Worm (Caenorhabditis elegans) whole organism, L1 larva: Measurements from ENCODE around the gene trpp-12.

Experiments used
- C34B4.2 ChIP-seq: sonication (generic microtip); optimal IDR thresholded peaks from 2 replicates; lab custom pipeline; 2017; ENCODE audit warnings: mild to moderate bottlenecking, missing genetic modification characterization, missing compliant biosample characterization
- aly-2 ChIP-seq: fragments of 150-350 bp; optimal IDR thresholded peaks from 2 replicates; lab custom pipeline; 2014; ENCODE audit warnings: missing biosample characterization, missing genetic modification characterization
- efl-1 ChIP-seq, 4 experiments: fragments of 150-350 bp; optimal IDR thresholded peaks in 3 of 4; peaks in 1 of 4; 1 replicate in 1 of 4; 2 replicates in 3 of 4; lab custom pipeline; 2014; ENCODE audit warnings: missing biosample characterization in 2 of 4, missing genetic modification characterization in 2 of 4, missing genetic modification reagents in 2 of 4
- efl-3 ChIP-seq: fragments of 200-800 bp; sonication (Bioruptor generic); optimal IDR thresholded peaks from 2 replicates; lab custom pipeline; 2018; ENCODE audit warnings: mild to moderate bottlenecking, missing genetic modification characterization, missing compliant biosample characterization
- elt-2 ChIP-seq: sonication (generic microtip); optimal IDR thresholded peaks from 2 replicates; lab custom pipeline; 2016; ENCODE audit warnings: missing genetic modification characterization, mild to moderate bottlenecking, inconsistent platforms, missing compliant biosample characterization, missing genetic modification reagents
- jun-1 ChIP-seq: fragments of 150-350 bp; optimal IDR thresholded peaks from 2 replicates; lab custom pipeline; 2014; ENCODE audit warnings: missing biosample characterization, missing genetic modification reagents, missing genetic modification characterization
- lsy-2 ChIP-seq, 2 experiments: fragments of 150-350 bp; optimal IDR thresholded peaks; 2 replicates each; lab custom pipeline; 2014; ENCODE audit warnings: missing biosample characterization in 2 of 2, missing genetic modification characterization in 2 of 2
- nhr-19 ChIP-seq: fragments of 200-800 bp; sonication (Bioruptor generic); conservative IDR thresholded peaks from 2 replicates; pipeline ENCODE4 v1.3.6; 2022; ENCODE audit warnings: missing genetic modification characterization, missing compliant biosample characterization
- nhr-237 ChIP-seq: fragments of 150-350 bp; optimal IDR thresholded peaks from 2 replicates; lab custom pipeline; 2014; ENCODE audit warnings: missing biosample characterization, missing genetic modification characterization
- nhr-28 ChIP-seq: fragments of 150-350 bp; optimal IDR thresholded peaks from 2 replicates; lab custom pipeline; 2014; ENCODE audit warnings: missing biosample characterization, missing genetic modification characterization
- nhr-76 ChIP-seq: sonication (generic microtip); optimal IDR thresholded peaks from 2 replicates; lab custom pipeline; 2017; ENCODE audit warnings: missing biosample characterization, missing genetic modification characterization
- rnt-1 ChIP-seq: sonication (generic microtip); optimal IDR thresholded peaks from 2 replicates; lab custom pipeline; 2016; ENCODE audit warnings: mild to moderate bottlenecking, missing genetic modification characterization, moderate library complexity, missing compliant biosample characterization
- unc-86 ChIP-seq: sonication (generic microtip); optimal IDR thresholded peaks from 2 replicates; lab custom pipeline; 2016; ENCODE audit warnings: missing genetic modification characterization, missing compliant biosample characterization
- xbp-1 ChIP-seq: sonication (generic microtip); optimal IDR thresholded peaks from 2 replicates; lab custom pipeline; 2016; ENCODE audit warnings: missing genetic modification characterization, missing compliant biosample characterization

- TF ChIP-seq nhr-76 (tag; lab: Kevin White, UChicago) (no peak), xbp-1 (no peak), jun-1 (tag; lab: Kevin White, UChicago) (no peak), nhr-28 (tag; lab: Kevin White, UChicago) (no peak), nhr-237 (tag; lab: Kevin White, UChicago) (no peak), aly-2 (tag; lab: Kevin White, UChicago) (no peak), efl-1 (optimal IDR thresholded peaks at IDR 0.05; lab: Kevin White, UChicago) (no peak), efl-1 (GFP tag; optimal IDR thresholded peaks at IDR 0.05 in 1 of 2; lab: Kevin White, UChicago) (no peak), C34B4.2 (tag; lab: Kevin White, UChicago) (no peak), rnt-1 (no peak), efl-3 (GFP tag; lab: Kevin White, UChicago) (no peak), unc-86 (no peak), nhr-19 (GFP tag; lab: Robert Waterston, UW) (no peak), lsy-2 (tag; optimal IDR thresholded peaks at IDR 0.05; lab: Kevin White, UChicago) (no peak), elt-2 (tag; lab: Kevin White, UChicago) (no peak)
Measured at ce11 chrX:2438857-2439256, 29.4 kb downstream of the trpp-12 start, which contains the start of gene gid-2.
